Worm (Caenorhabditis elegans) whole organism, L2 larva: Measurements from ENCODE around the gene C33F10.8.
"Not testable (repeated sequence)": the region's sequence is repeated elsewhere in the genome, so short reads cannot be mapped to it uniquely, and the experiment has no call there.

Experiments
- Y55F3AM.14 ChIP-seq: fragments of 200-800 bp; sonication (Bioruptor generic); optimal IDR thresholded peaks from 2 replicates; lab custom pipeline; 2018; ENCODE audit warnings: mild to moderate bottlenecking, missing genetic modification characterization, missing compliant biosample characterization
- ZK546.5 ChIP-seq: sonication (generic microtip); optimal IDR thresholded peaks from 2 replicates; lab custom pipeline; 2017; ENCODE audit warnings: missing biosample characterization, missing genetic modification characterization
- ama-1 ChIP-seq: fragments of 150-350 bp; optimal IDR thresholded peaks from 2 replicates; lab custom pipeline; 2018; ENCODE audit warnings: inconsistent platforms
- blmp-1 ChIP-seq: sonication (generic microtip); optimal IDR thresholded peaks from 2 replicates; lab custom pipeline; 2017; ENCODE audit warnings: missing genetic modification characterization, mild to moderate bottlenecking, missing compliant biosample characterization, antibody characterized with exemption, moderate library complexity; ENCODE audit not compliant: insufficient read depth
- ceh-82 ChIP-seq: fragments of 150-350 bp; optimal IDR thresholded peaks from 2 replicates; lab custom pipeline; 2014; ENCODE audit warnings: missing biosample characterization, missing genetic modification characterization
- crh-2 ChIP-seq: sonication (generic microtip); optimal IDR thresholded peaks from 2 replicates; lab custom pipeline; 2017; ENCODE audit warnings: missing biosample characterization, missing genetic modification characterization
- dmd-4 ChIP-seq: sonication (generic microtip); optimal IDR thresholded peaks from 2 replicates; lab custom pipeline; 2017; ENCODE audit warnings: missing biosample characterization, missing genetic modification characterization
- elt-1 ChIP-seq: fragments of 150-350 bp; optimal IDR thresholded peaks from 2 replicates; lab custom pipeline; 2014; ENCODE audit warnings: missing biosample characterization, missing genetic modification characterization
- elt-3 ChIP-seq: sonication (generic microtip); optimal IDR thresholded peaks from 2 replicates; lab custom pipeline; 2017; ENCODE audit warnings: missing biosample characterization, missing genetic modification characterization
- gmeb-1 ChIP-seq: fragments of 150-350 bp; optimal IDR thresholded peaks from 2 replicates; lab custom pipeline; 2014; ENCODE audit warnings: missing biosample characterization, missing genetic modification characterization
- lin-13 ChIP-seq: fragments of 150-350 bp; optimal IDR thresholded peaks from 2 replicates; lab custom pipeline; 2014; ENCODE audit warnings: missing biosample characterization, missing genetic modification reagents, missing genetic modification characterization
- lin-39 ChIP-seq: fragments of 150-350 bp; optimal IDR thresholded peaks from 2 replicates; lab custom pipeline; 2014; ENCODE audit warnings: missing biosample characterization, missing genetic modification reagents, missing genetic modification characterization
- lsy-2 ChIP-seq, 2 experiments: fragments of 150-350 bp in 1 of 2; sonication (generic microtip) in 1 of 2; optimal IDR thresholded peaks; 2 replicates each; lab custom pipeline; 2014 to 2017; ENCODE audit warnings: missing biosample characterization in 2 of 2, missing genetic modification characterization in 2 of 2
- mab-5 ChIP-seq: fragments of 150-350 bp; optimal IDR thresholded peaks from 2 replicates; lab custom pipeline; 2014; ENCODE audit warnings: missing biosample characterization, missing genetic modification characterization
- mbf-1 ChIP-seq: sonication (generic microtip); optimal IDR thresholded peaks from 2 replicates; lab custom pipeline; 2017; ENCODE audit warnings: missing biosample characterization, missing genetic modification characterization
- nhr-10 ChIP-seq: sonication (generic microtip); optimal IDR thresholded peaks from 2 replicates; lab custom pipeline; 2017; ENCODE audit warnings: missing biosample characterization, missing genetic modification characterization
- nhr-21 ChIP-seq: fragments of 150-350 bp; optimal IDR thresholded peaks from 2 replicates; lab custom pipeline; 2014; ENCODE audit warnings: missing biosample characterization, missing genetic modification characterization
- nhr-23 ChIP-seq: fragments of 150-350 bp; optimal IDR thresholded peaks from 2 replicates; lab custom pipeline; 2014; ENCODE audit warnings: missing biosample characterization, missing genetic modification reagents, missing genetic modification characterization
- nhr-25 ChIP-seq: fragments of 150-350 bp; sonication (generic microtip); optimal IDR thresholded peaks from 3 replicates; lab custom pipeline; 2014; ENCODE audit warnings: missing biosample characterization, missing genetic modification characterization
- nhr-77 ChIP-seq: fragments of 150-350 bp; optimal IDR thresholded peaks from 2 replicates; lab custom pipeline; 2014; ENCODE audit warnings: missing biosample characterization, missing genetic modification characterization
- peb-1 ChIP-seq: fragments of 150-350 bp; optimal IDR thresholded peaks from 2 replicates; lab custom pipeline; 2014; ENCODE audit warnings: missing biosample characterization, missing genetic modification characterization
- skn-1 ChIP-seq: sonication (generic microtip); optimal IDR thresholded peaks from 2 replicates; lab custom pipeline; 2017; ENCODE audit warnings: missing biosample characterization, missing genetic modification characterization
- sma-3 ChIP-seq: sonication (generic microtip); optimal IDR thresholded peaks from 2 replicates; lab custom pipeline; 2016; ENCODE audit warnings: missing genetic modification reagents, missing genetic modification characterization, missing compliant biosample characterization
- sma-9 ChIP-seq, 2 experiments: fragments of 150-350 bp in 1 of 2; sonication (generic microtip) in 1 of 2; optimal IDR thresholded peaks; 2 replicates each; lab custom pipeline; 2014 to 2016; ENCODE audit warnings: missing genetic modification characterization in 2 of 2, mild to moderate bottlenecking in 1 of 2, missing biosample characterization in 1 of 2, missing compliant biosample characterization in 1 of 2, missing genetic modification reagents in 1 of 2, moderate library complexity in 1 of 2
- unc-39 ChIP-seq: fragments of 150-350 bp; optimal IDR thresholded peaks from 2 replicates; lab custom pipeline; 2014; ENCODE audit warnings: missing biosample characterization, missing genetic modification characterization
- unc-62 ChIP-seq: fragments of 150-350 bp; optimal IDR thresholded peaks from 2 replicates; lab custom pipeline; 2014; ENCODE audit warnings: missing biosample characterization, missing genetic modification reagents, missing genetic modification characterization
- zag-1 ChIP-seq: fragments of 150-350 bp; optimal IDR thresholded peaks from 2 replicates; lab custom pipeline; 2014; ENCODE audit warnings: missing biosample characterization, missing genetic modification characterization
- ztf-1 ChIP-seq: fragments of 200-800 bp; sonication (Bioruptor generic); conservative IDR thresholded peaks from 2 replicates; pipeline ENCODE4 v1.3.6; 2022; ENCODE audit warnings: missing genetic modification characterization, missing compliant biosample characterization
- ztf-11 ChIP-seq: sonication (generic microtip); optimal IDR thresholded peaks from 2 replicates; lab custom pipeline; 2017; ENCODE audit warnings: missing biosample characterization, missing genetic modification characterization
- ztf-4 ChIP-seq: fragments of 150-350 bp; optimal IDR thresholded peaks from 2 replicates; lab custom pipeline; 2014; ENCODE audit warnings: missing biosample characterization, missing genetic modification characterization

The C33F10.8 gene

ce11 chrII:4825133-4825532 is at the start of gene C33F10.8, which contains the start of gene msp-40:
Gene C33F10.8, minus strand, starts transcription at chrII:4825233.
Gene msp-40, plus strand, starts transcription at chrII:4825414.
- not testable (repeated sequence) for TF ChIP-seq sma-9 (GFP tag; optimal IDR thresholded peaks at IDR 0.05; lab: Kevin White, UChicago); sma-9 (tag; optimal IDR thresholded peaks at IDR 0.05; lab: Kevin White, UChicago); lin-13 (GFP tag; lab: Kevin White, UChicago); skn-1 (tag; lab: Kevin White, UChicago)
- TF ChIP-seq, all 48 proteins: peak for 0; not testable (repeated sequence) for 48

- no peak for TF ChIP-seq unc-39 (tag; lab: Kevin White, UChicago)
- peak; percentile 32 for TF ChIP-seq nhr-21
- peak; percentile 63 for TF ChIP-seq blmp-1
- no peak for TF ChIP-seq lin-13 (GFP tag; lab: Kevin White, UChicago)
- TF ChIP-seq nhr-25: peak; percentile 40
Measured at ce11 chrII:4874335-4874861, 49.4 kb upstream of the C33F10.8 start, which contains the start of gene F11G11.15. Gene F11G11.15, plus strand, starts transcription at chrII:4874845.

ce11 chrII:4873029-4873428 is 48.0 kb upstream of the C33F10.8 start, which contains the start of gene col-73:
Gene col-73, minus strand, starts transcription at chrII:4873129.
- TF ChIP-seq nhr-25: no peak
- no peak for TF ChIP-seq skn-1 (tag; lab: Kevin White, UChicago)
- no peak for TF ChIP-seq lin-39 (tag; lab: Kevin White, UChicago)
- no peak for TF ChIP-seq crh-2 (tag; lab: Kevin White, UChicago)
- no peak for TF ChIP-seq dmd-4 (tag; lab: Kevin White, UChicago)
- no peak for TF ChIP-seq nhr-77 (tag; lab: Kevin White, UChicago)
- no peak for TF ChIP-seq ztf-11 (tag; lab: Kevin White, UChicago)
- TF ChIP-seq ztf-4 (tag; lab: Kevin White, UChicago): no peak
- no peak for TF ChIP-seq unc-62 (GFP tag; lab: Kevin White, UChicago)
- TF ChIP-seq zag-1 (tag; lab: Kevin White, UChicago): no peak
- no peak for TF ChIP-seq mbf-1
- no peak for TF ChIP-seq Y55F3AM.14 (GFP tag; lab: Kevin White, UChicago)
- no peak for TF ChIP-seq mab-5 (tag; lab: Kevin White, UChicago)
- no peak for TF ChIP-seq nhr-21
- TF ChIP-seq peb-1 (tag; lab: Kevin White, UChicago): no peak
- TF ChIP-seq, all 48 proteins: peak for 0

ce11 chrII:4871834-4872233 is 46.8 kb upstream of the C33F10.8 start:
- TF ChIP-seq blmp-1 (peak; percentile 53), dmd-4 (tag; lab: Kevin White, UChicago) (no peak), elt-3 (tag; lab: Kevin White, UChicago) (no peak), mbf-1 (no peak), gmeb-1 (tag; lab: Kevin White, UChicago) (no peak), zag-1 (tag; lab: Kevin White, UChicago) (no peak)
- TF ChIP-seq, all 48 proteins: peak for 1

ce11 chrII:4870691-4871090 is 45.7 kb upstream of the C33F10.8 start, which contains the start of gene col-20:
Gene col-20, minus strand, starts transcription at chrII:4870791.
- TF ChIP-seq lin-39 (tag; lab: Kevin White, UChicago) (no peak), nhr-23 (tag; lab: Kevin White, UChicago) (no peak), dmd-4 (tag; lab: Kevin White, UChicago) (no peak), ztf-11 (tag; lab: Kevin White, UChicago) (no peak)

ce11 chrII:4869793-4870343 is 44.8 kb upstream of the C33F10.8 start:
- TF ChIP-seq dmd-4 (tag; lab: Kevin White, UChicago) (no peak), elt-1 (no peak), ZK546.5 (tag; lab: Kevin White, UChicago) (no peak), lsy-2 (tag; optimal IDR thresholded peaks at IDR 0.05; lab: Kevin White, UChicago) (no peak), sma-3 (GFP tag; lab: Kevin White, UChicago) (no peak), unc-62 (GFP tag; lab: Kevin White, UChicago) (no peak), ama-1 (lab: Kevin White, UChicago) (no peak), ceh-82 (tag; lab: Kevin White, UChicago) (no peak), mab-5 (tag; lab: Kevin White, UChicago) (no peak), ztf-1 (GFP tag; lab: Robert Waterston, UW) (no peak), nhr-21 (no peak), mbf-1 (no peak), skn-1 (tag; lab: Kevin White, UChicago) (no peak), lin-13 (GFP tag; lab: Kevin White, UChicago) (no peak), nhr-23 (tag; lab: Kevin White, UChicago) (no peak), nhr-10 (tag; lab: Kevin White, UChicago) (no peak), peb-1 (tag; lab: Kevin White, UChicago) (no peak)
